Fruit fly (Drosophila melanogaster) whole organism, embryonic: ENCODE data around the gene CG33281.
A peak's percentile ranks its signal among the peaks of the same experiment; 100 is the strongest.

Source experiments
- Asciz ChIP-seq: fragments of 200-800 bp; sonication (Bioruptor generic); optimal IDR thresholded peaks from 2 replicates; lab custom pipeline; 2017; ENCODE audit warnings: missing biosample characterization, mild to moderate bottlenecking, missing genetic modification characterization, missing genetic modification reagents
- CG10959 ChIP-seq: fragments of 200-800 bp; sonication (Bioruptor generic); IDR thresholded peaks from 2 replicates; pipeline ENCODE4 v1.3.6; 2022; ENCODE audit warnings: missing biosample characterization, missing genetic modification characterization
- CG11696 ChIP-seq: fragments of 200-800 bp; sonication (Bioruptor generic); IDR thresholded peaks from 2 replicates; pipeline ENCODE4 v1.3.6; 2022; ENCODE audit warnings: missing biosample characterization, missing genetic modification characterization
- CG13296 ChIP-seq: fragments of 200-800 bp; sonication (Bioruptor generic); optimal IDR thresholded peaks from 3 replicates; lab custom pipeline; 2018; ENCODE audit warnings: missing biosample characterization, mild to moderate bottlenecking, missing genetic modification characterization
- CG15011 ChIP-seq: fragments of 200-800 bp; sonication (Bioruptor generic); optimal IDR thresholded peaks from 3 replicates; lab custom pipeline; 2018; ENCODE audit warnings: missing biosample characterization, mild to moderate bottlenecking, missing genetic modification characterization
- CG15269 ChIP-seq: fragments of 200-800 bp; sonication (Bioruptor generic); optimal IDR thresholded peaks from 2 replicates; lab custom pipeline; 2018; ENCODE audit warnings: missing biosample characterization, mild to moderate bottlenecking, missing genetic modification characterization, moderate library complexity
- CG15514 ChIP-seq: fragments of 200-800 bp; sonication (Bioruptor generic); optimal IDR thresholded peaks from 3 replicates; lab custom pipeline; 2017; ENCODE audit warnings: missing biosample characterization, missing genetic modification characterization, mild to moderate bottlenecking, moderate library complexity, missing genetic modification reagents
- CG16863 ChIP-seq: fragments of 200-800 bp; sonication (Bioruptor generic); optimal IDR thresholded peaks from 3 replicates; lab custom pipeline; 2016; ENCODE audit warnings: missing biosample characterization, missing genetic modification characterization
- CG17612 ChIP-seq: fragments of 200-800 bp; sonication (Bioruptor generic); IDR thresholded peaks from 2 replicates; pipeline ENCODE4 v1.3.6; 2022; ENCODE audit warnings: missing biosample characterization, missing genetic modification characterization
- CG18619 ChIP-seq: fragments of 200-800 bp; sonication (Bioruptor generic); optimal IDR thresholded peaks from 3 replicates; lab custom pipeline; 2017; ENCODE audit warnings: missing biosample characterization, mild to moderate bottlenecking, missing genetic modification characterization
- CG18764 ChIP-seq: fragments of 200-800 bp; sonication (Bioruptor generic); optimal IDR thresholded peaks from 3 replicates; lab custom pipeline; 2016; ENCODE audit warnings: missing biosample characterization, missing genetic modification characterization
- CG2120 ChIP-seq: fragments of 200-800 bp; sonication (Bioruptor generic); optimal IDR thresholded peaks from 3 replicates; lab custom pipeline; 2016; ENCODE audit warnings: missing biosample characterization, missing genetic modification characterization
- CG30020 ChIP-seq: fragments of 200-800 bp; optimal IDR thresholded peaks from 2 replicates; lab custom pipeline; 2019; ENCODE audit warnings: missing biosample characterization, mild to moderate bottlenecking, missing genetic modification characterization, moderate library complexity
- CG3281 ChIP-seq: fragments of 200-800 bp; sonication (Bioruptor generic); optimal IDR thresholded peaks from 3 replicates; lab custom pipeline; 2017; ENCODE audit warnings: missing biosample characterization, mild to moderate bottlenecking, missing genetic modification characterization
- CG4360 ChIP-seq: fragments of 200-800 bp; sonication (Bioruptor generic); IDR thresholded peaks from 2 replicates; pipeline ENCODE4 v1.3.6; 2022; ENCODE audit warnings: missing biosample characterization, missing genetic modification characterization
- CG6791 ChIP-seq: fragments of 200-800 bp; sonication (Bioruptor generic); IDR thresholded peaks from 3 replicates; pipeline ENCODE4 v1.3.6; 2022; ENCODE audit warnings: missing biosample characterization, missing genetic modification characterization; ENCODE audit not compliant: partially characterized antibody
- CG6813 ChIP-seq: fragments of 200-800 bp; sonication (Bioruptor generic); optimal IDR thresholded peaks from 2 replicates; lab custom pipeline; 2017; ENCODE audit warnings: missing biosample characterization, missing genetic modification characterization, mild to moderate bottlenecking, moderate library complexity, missing genetic modification reagents
- CG7556 ChIP-seq: fragments of 200-800 bp; sonication (Bioruptor generic); optimal IDR thresholded peaks from 2 replicates; lab custom pipeline; 2017; ENCODE audit warnings: missing biosample characterization, mild to moderate bottlenecking, missing genetic modification characterization
- CG7786 ChIP-seq: fragments of 200-800 bp; sonication (Bioruptor generic); optimal IDR thresholded peaks from 2 replicates; lab custom pipeline; 2016; ENCODE audit warnings: missing biosample characterization, missing genetic modification characterization
- CG7928 ChIP-seq: fragments of 200-800 bp; sonication (Bioruptor generic); optimal IDR thresholded peaks from 2 replicates; lab custom pipeline; 2017; ENCODE audit warnings: missing biosample characterization, mild to moderate bottlenecking, missing genetic modification characterization
- CG8359 ChIP-seq: fragments of 200-800 bp; sonication (Bioruptor generic); optimal IDR thresholded peaks from 2 replicates; lab custom pipeline; 2017; ENCODE audit warnings: missing biosample characterization, mild to moderate bottlenecking, missing genetic modification characterization, borderline replicate concordance
- CHES-1-like ChIP-seq: fragments of 200-800 bp; sonication (Bioruptor generic); optimal IDR thresholded peaks from 2 replicates; lab custom pipeline; 2016; ENCODE audit warnings: missing biosample characterization, missing genetic modification characterization
- Dp ChIP-seq: fragments of 200-800 bp; sonication (Bioruptor generic); optimal IDR thresholded peaks from 2 replicates; lab custom pipeline; 2018; ENCODE audit warnings: missing biosample characterization, mild to moderate bottlenecking, missing genetic modification characterization, moderate library complexity
- Drgx ChIP-seq: fragments of 200-800 bp; sonication (Bioruptor generic); IDR thresholded peaks from 2 replicates; pipeline ENCODE4 v1.3.6; 2022; ENCODE audit warnings: missing biosample characterization, missing genetic modification characterization
- H15 ChIP-seq: fragments of 200-800 bp; sonication (Bioruptor generic); IDR thresholded peaks from 3 replicates; pipeline ENCODE4 v1.3.6; 2022; ENCODE audit warnings: missing biosample characterization, missing genetic modification characterization
- HHEX ChIP-seq: fragments of 200-800 bp; sonication (Bioruptor generic); optimal IDR thresholded peaks from 3 replicates; lab custom pipeline; 2017; ENCODE audit warnings: missing biosample characterization, mild to moderate bottlenecking, missing genetic modification characterization, missing genetic modification reagents
- MTF-1 ChIP-seq: fragments of 200-800 bp; sonication (Bioruptor generic); optimal IDR thresholded peaks from 2 replicates; lab custom pipeline; 2018; ENCODE audit warnings: missing biosample characterization, mild to moderate bottlenecking, missing genetic modification characterization, borderline replicate concordance
- NC2β ChIP-seq: fragments of 200-800 bp; sonication (Bioruptor generic); optimal IDR thresholded peaks from 2 replicates; lab custom pipeline; 2016; ENCODE audit warnings: missing biosample characterization, missing genetic modification characterization
- Nf-YB ChIP-seq: fragments of 200-800 bp; sonication (Bioruptor generic); optimal IDR thresholded peaks from 3 replicates; lab custom pipeline; 2019; ENCODE audit warnings: missing biosample characterization, mild to moderate bottlenecking, missing genetic modification characterization, moderate library complexity
- NfI ChIP-seq: fragments of 200-800 bp; sonication (Bioruptor generic); optimal IDR thresholded peaks from 3 replicates; lab custom pipeline; 2018; ENCODE audit warnings: missing biosample characterization, mild to moderate bottlenecking, missing genetic modification characterization, moderate library complexity
- al ChIP-seq: fragments of 200-800 bp; sonication (Bioruptor generic); IDR thresholded peaks from 2 replicates; pipeline ENCODE4 v1.3.6; 2022; ENCODE audit warnings: missing biosample characterization, missing genetic modification characterization
- ato ChIP-seq: fragments of 200-800 bp; sonication (Bioruptor generic); IDR thresholded peaks from 2 replicates; pipeline ENCODE4 v1.3.6; 2022; ENCODE audit warnings: missing biosample characterization, missing genetic modification characterization; ENCODE audit not compliant: partially characterized antibody
- dmrt11E ChIP-seq: fragments of 200-800 bp; sonication (Bioruptor generic); optimal IDR thresholded peaks from 3 replicates; lab custom pipeline; 2018; ENCODE audit warnings: missing biosample characterization, mild to moderate bottlenecking, missing genetic modification characterization, moderate library complexity
- exex ChIP-seq: fragments of 200-800 bp; sonication (Bioruptor generic); optimal IDR thresholded peaks from 4 replicates; lab custom pipeline; 2018; ENCODE audit warnings: missing biosample characterization, mild to moderate bottlenecking, missing genetic modification characterization, moderate library complexity
- fd102C ChIP-seq: fragments of 200-800 bp; sonication (Bioruptor generic); optimal IDR thresholded peaks from 2 replicates; lab custom pipeline; 2018; ENCODE audit warnings: missing biosample characterization, mild to moderate bottlenecking, missing genetic modification characterization, moderate library complexity
- gem ChIP-seq: fragments of 200-800 bp; sonication (Bioruptor generic); optimal IDR thresholded peaks from 2 replicates; lab custom pipeline; 2019; ENCODE audit warnings: missing biosample characterization, mild to moderate bottlenecking, missing genetic modification characterization, moderate library complexity
- her ChIP-seq: fragments of 200-800 bp; sonication (Bioruptor generic); optimal IDR thresholded peaks from 2 replicates; lab custom pipeline; 2016; ENCODE audit warnings: missing biosample characterization, missing genetic modification characterization
- lmd ChIP-seq: fragments of 200-800 bp; sonication (Bioruptor generic); IDR thresholded peaks from 2 replicates; pipeline ENCODE4 v1.3.6; 2022; ENCODE audit warnings: missing biosample characterization, missing genetic modification characterization
- mld ChIP-seq: fragments of 200-800 bp; sonication (Bioruptor generic); IDR thresholded peaks from 3 replicates; pipeline ENCODE4 v1.3.6; 2022; ENCODE audit warnings: missing biosample characterization, missing genetic modification characterization; ENCODE audit not compliant: partially characterized antibody
- p53 ChIP-seq: fragments of 200-800 bp; sonication (Bioruptor generic); optimal IDR thresholded peaks from 2 replicates; lab custom pipeline; 2016; ENCODE audit warnings: missing biosample characterization, missing genetic modification characterization
- psq ChIP-seq: fragments of 200-800 bp; sonication (Bioruptor generic); optimal IDR thresholded peaks from 2 replicates; lab custom pipeline; 2017; ENCODE audit warnings: missing biosample characterization, missing genetic modification characterization
- rib ChIP-seq: fragments of 200-800 bp; sonication (Bioruptor generic); IDR thresholded peaks from 2 replicates; pipeline ENCODE4 v1.3.6; 2022; ENCODE audit warnings: missing biosample characterization, missing genetic modification characterization
- row ChIP-seq: fragments of 200-800 bp; sonication (Bioruptor generic); IDR thresholded peaks from 3 replicates; pipeline ENCODE4 v1.3.6; 2022; ENCODE audit warnings: missing biosample characterization, missing genetic modification characterization
- schlank ChIP-seq: fragments of 200-800 bp; sonication (Bioruptor generic); optimal IDR thresholded peaks from 2 replicates; lab custom pipeline; 2018; ENCODE audit warnings: missing biosample characterization, mild to moderate bottlenecking, missing genetic modification characterization
- scrt ChIP-seq: fragments of 200-800 bp; sonication (Bioruptor generic); optimal IDR thresholded peaks from 2 replicates; lab custom pipeline; 2018; ENCODE audit warnings: missing biosample characterization, mild to moderate bottlenecking, missing genetic modification characterization, moderate library complexity
- sima ChIP-seq: fragments of 200-800 bp; sonication (Bioruptor generic); optimal IDR thresholded peaks from 2 replicates; lab custom pipeline; 2016; ENCODE audit warnings: missing biosample characterization, missing genetic modification characterization
- stc ChIP-seq: fragments of 200-800 bp; sonication (Bioruptor generic); IDR thresholded peaks from 2 replicates; pipeline ENCODE4 v1.3.6; 2022; ENCODE audit warnings: missing biosample characterization, missing genetic modification characterization
- sug ChIP-seq: fragments of 200-800 bp; optimal IDR thresholded peaks from 2 replicates; lab custom pipeline; 2019; ENCODE audit warnings: missing biosample characterization, mild to moderate bottlenecking, missing genetic modification characterization, moderate library complexity
- tup ChIP-seq: fragments of 200-800 bp; sonication (Bioruptor generic); optimal IDR thresholded peaks from 2 replicates; lab custom pipeline; 2016; ENCODE audit warnings: missing biosample characterization, mild to moderate bottlenecking, missing genetic modification characterization, moderate library complexity
- tx ChIP-seq: fragments of 200-800 bp; sonication (Bioruptor generic); optimal IDR thresholded peaks from 2 replicates; lab custom pipeline; 2016; ENCODE audit warnings: missing biosample characterization, missing genetic modification characterization

The CG33281 gene

dm6 chr2L:3356193-3356645 is 32.2 kb downstream of the CG33281 start:
- TF ChIP-seq stc (no peak), Nf-YB (no peak), HHEX (GFP tag; lab: Kevin White, UChicago) (peak; percentile 41), gem (tag; lab: Kevin White, UChicago) (no peak), sug (tag; lab: Kevin White, UChicago) (peak; percentile 22), CHES-1-like (GFP tag; lab: Kevin White, UChicago) (peak; percentile 33), lmd (GFP tag; lab: Robert Waterston, UW) (peak; percentile 32; the same call in 1 of the 2 replicates), mld (no peak), schlank (tag; lab: Kevin White, UChicago) (peak; percentile 11), Asciz (GFP tag; lab: Kevin White, UChicago) (no peak), Drgx (no peak), ato (no peak), al (GFP tag; lab: Robert Waterston, UW) (no peak), CG7928 (GFP tag; lab: Kevin White, UChicago) (no peak), NC2β (GFP tag; lab: Kevin White, UChicago) (no peak), H15 (GFP tag; lab: Robert Waterston, UW) (no peak), CG10959 (GFP tag; lab: Robert Waterston, UW) (no peak), tx (GFP tag; lab: Kevin White, UChicago) (peak; percentile 13), row (peak; percentile 36; the same call in 1 of the 3 replicates), psq (no peak), scrt (no peak), sima (GFP tag; lab: Kevin White, UChicago) (no peak), fd102C (no peak), CG7786 (GFP tag; lab: Kevin White, UChicago) (peak; percentile 40), CG11696 (no peak), CG30020 (tag; lab: Kevin White, UChicago) (no peak), NfI (GFP tag; lab: Kevin White, UChicago) (no peak), CG2120 (GFP tag; lab: Kevin White, UChicago) (peak; percentile 74), CG6791 (GFP tag; lab: Robert Waterston, UW) (no peak), CG8359 (GFP tag; lab: Kevin White, UChicago) (no peak), tup (GFP tag; lab: Kevin White, UChicago) (no peak), CG18764 (GFP tag; lab: Kevin White, UChicago) (no peak), rib (GFP tag; lab: Robert Waterston, UW) (peak; percentile 61; the same call in 1 of the 2 replicates), CG15514 (GFP tag; lab: Kevin White, UChicago) (peak; percentile 37), exex (tag; lab: Kevin White, UChicago) (peak; percentile 33), CG18619 (GFP tag; lab: Kevin White, UChicago) (no peak), CG17612 (0 out of 2 replicates have a peak, but pooled peaks have one; percentile 19), CG6813 (no peak), CG15011 (no peak), CG3281 (peak; percentile 10), p53 (peak; percentile 5), MTF-1 (GFP tag; lab: Kevin White, UChicago) (no peak), Dp (GFP tag; lab: Kevin White, UChicago) (no peak), CG15269 (tag; lab: Kevin White, UChicago) (no peak), dmrt11E (no peak), CG7556 (GFP tag; lab: Kevin White, UChicago) (no peak), CG13296 (no peak), CG4360 (GFP tag; lab: Robert Waterston, UW) (no peak), CG16863 (GFP tag; lab: Kevin White, UChicago) (no peak), her (GFP tag; lab: Kevin White, UChicago) (peak; percentile 14)
